Fruit fly (Drosophila melanogaster) whole organism, pupa: ENCODE data around the gene CG15877.
A peak's percentile ranks its signal among the peaks of the same experiment; 100 is the strongest.

Source experiments
- CG10348 ChIP-seq: fragments of 200-800 bp; sonication (Bioruptor generic); IDR thresholded peaks from 2 replicates; pipeline ENCODE4 v1.3.6; 2022; ENCODE audit warnings: missing biosample characterization, missing genetic modification characterization
- CG13204 ChIP-seq: fragments of 200-800 bp; sonication (Bioruptor generic); optimal IDR thresholded peaks from 2 replicates; lab custom pipeline; 2018; ENCODE audit warnings: missing biosample characterization, mild to moderate bottlenecking, missing genetic modification characterization, moderate library complexity
- CG14655 ChIP-seq: fragments of 200-800 bp; sonication (Bioruptor generic); optimal IDR thresholded peaks from 3 replicates; lab custom pipeline; 2017; ENCODE audit warnings: mild to moderate bottlenecking, missing biosample characterization, missing genetic modification reagents, missing genetic modification characterization
- CG17806 ChIP-seq: fragments of 200-800 bp; sonication (Bioruptor generic); optimal IDR thresholded peaks from 2 replicates; lab custom pipeline; 2018; ENCODE audit warnings: missing biosample characterization, mild to moderate bottlenecking, missing genetic modification characterization, moderate library complexity
- CG32121 ChIP-seq: fragments of 200-800 bp; sonication (Bioruptor generic); IDR thresholded peaks from 2 replicates; pipeline ENCODE4 v1.3.6; 2022; ENCODE audit warnings: missing biosample characterization, missing genetic modification characterization
- CG34367 ChIP-seq: fragments of 200-800 bp; sonication (Bioruptor generic); optimal IDR thresholded peaks from 2 replicates; lab custom pipeline; 2018; ENCODE audit warnings: missing biosample characterization, mild to moderate bottlenecking, missing genetic modification characterization
- CG4496 ChIP-seq: fragments of 200-800 bp; sonication (Bioruptor generic); IDR thresholded peaks from 3 replicates; pipeline ENCODE4 v1.3.6; 2022; ENCODE audit warnings: missing biosample characterization, missing genetic modification characterization
- CG8159 ChIP-seq: fragments of 200-800 bp; sonication (Bioruptor generic); optimal IDR thresholded peaks from 3 replicates; lab custom pipeline; 2018; ENCODE audit warnings: missing biosample characterization, mild to moderate bottlenecking, missing genetic modification characterization, moderate library complexity
- EcR ChIP-seq: fragments of 200-800 bp; sonication (Bioruptor generic); optimal IDR thresholded peaks from 3 replicates; lab custom pipeline; 2019; ENCODE audit warnings: missing biosample characterization, missing genetic modification characterization, mild to moderate bottlenecking, moderate library complexity, missing genetic modification reagents
- Pif1A ChIP-seq: fragments of 200-800 bp; sonication (Bioruptor generic); optimal IDR thresholded peaks from 3 replicates; lab custom pipeline; 2016; ENCODE audit warnings: missing biosample characterization, missing genetic modification characterization
- Snoo ChIP-seq: fragments of 200-800 bp; sonication (Bioruptor generic); optimal IDR thresholded peaks from 3 replicates; lab custom pipeline; 2017; ENCODE audit warnings: missing biosample characterization, mild to moderate bottlenecking, missing genetic modification characterization, inconsistent platforms

dm6 chr3L:2407945-2408344, 30.6 kb upstream of the CG15877 start:
- TF ChIP-seq CG4496 (GFP tag; lab: Robert Waterston, UW): peak; percentile 40; the same call in 1 of the 3 replicates
- TF ChIP-seq CG10348 (GFP tag; lab: Robert Waterston, UW): no peak
- TF ChIP-seq CG32121 (GFP tag; lab: Robert Waterston, UW): peak; percentile 34; the same call in 1 of the 2 replicates
- TF ChIP-seq CG13204: peak; percentile 12
- TF ChIP-seq CG14655: no peak
- TF ChIP-seq CG34367 (tag; lab: Kevin White, UChicago): no peak
- TF ChIP-seq EcR (GFP tag; lab: Kevin White, UChicago): no peak
- no peak for TF ChIP-seq Pif1A
- no peak for TF ChIP-seq CG17806 (tag; lab: Kevin White, UChicago)
- TF ChIP-seq Snoo (tag; lab: Kevin White, UChicago): no peak
- TF ChIP-seq CG8159 (tag; lab: Kevin White, UChicago): no peak
